Worm (Caenorhabditis elegans): Measurements from ENCODE around the gene B0334.10.

ce11 chrII:11492843-11493242, 25.4 kb upstream of the B0334.10 start, which contains the start of gene hacl-1:
- TF ChIP-seq snpc-4 (tag; optimal IDR thresholded peaks at IDR 0.05), result no peak
- TF ChIP-seq nhr-28 (tag; optimal IDR thresholded peaks at IDR 0.05), result no peak

All from whole organism, L1 larva.